Fruit fly (Drosophila melanogaster) whole organism, embryonic: Measurements from ENCODE around the gene CG5188.

Experiments
- BtbVII ChIP-seq: fragments of 200-800 bp; sonication (Bioruptor generic); optimal IDR thresholded peaks from 3 replicates; lab custom pipeline; 2017; ENCODE audit warnings: missing biosample characterization, mild to moderate bottlenecking, missing genetic modification characterization
- dpn ChIP-seq, 2 experiments: fragments of 200-800 bp; sonication (Bioruptor generic); optimal IDR thresholded peaks; 3 replicates each; lab custom pipeline; 2016; ENCODE audit warnings: missing biosample characterization in 2 of 2, missing genetic modification characterization in 2 of 2
- slbo ChIP-seq: fragments of 200-800 bp; sonication (Bioruptor generic); IDR thresholded peaks from 2 replicates; pipeline ENCODE4 v1.3.6; 2022; ENCODE audit warnings: missing biosample characterization, missing genetic modification characterization

DNA sequence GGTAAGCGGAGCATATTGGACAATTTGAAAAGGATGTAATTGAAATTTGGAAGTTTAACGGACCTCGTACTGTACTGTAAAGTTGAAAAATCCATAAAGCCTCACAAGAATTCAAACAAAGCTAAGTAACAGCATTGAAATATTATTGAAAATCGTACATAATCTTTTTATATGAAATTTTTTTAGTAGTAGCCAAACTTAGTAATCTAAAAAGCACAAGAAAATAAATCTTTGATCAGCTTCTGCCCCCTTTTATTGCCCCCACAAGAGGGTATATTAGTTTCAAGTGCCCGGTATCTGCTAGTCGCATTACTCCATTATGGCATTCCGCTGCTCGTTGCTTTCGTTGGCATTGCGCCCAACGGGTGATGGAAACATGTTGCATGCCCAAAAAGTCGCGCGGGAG, 38.2 kb downstream of the CG5188 start:
- TF ChIP-seq slbo (GFP tag; lab: Robert Waterston, UW) (no peak; the same call in 1 of the 2 replicates), dpn (GFP tag; optimal IDR thresholded peaks at IDR 0.05; lab: Kevin White, UChicago) (peak; percentile 52 to 56), BtbVII (peak; percentile 46)
